Worm (Caenorhabditis elegans) whole organism, L3 larva: Measurements from ENCODE around the gene K06H7.1.
A peak's percentile ranks its signal among the peaks of the same experiment; 100 is the strongest.

Source experiments
- R02D3.7 ChIP-seq: fragments of 150-350 bp; optimal IDR thresholded peaks from 2 replicates; lab custom pipeline; 2014; ENCODE audit warnings: missing biosample characterization, missing genetic modification characterization
- ZK546.5 ChIP-seq: sonication (generic microtip); optimal IDR thresholded peaks from 2 replicates; lab custom pipeline; 2017; ENCODE audit warnings: missing biosample characterization, missing genetic modification characterization
- ama-1 ChIP-seq: fragments of 150-350 bp; optimal IDR thresholded peaks from 2 replicates; lab custom pipeline; 2018
- ceh-16 ChIP-seq: sonication (generic microtip); optimal IDR thresholded peaks from 2 replicates; lab custom pipeline; 2017; ENCODE audit warnings: missing biosample characterization, missing genetic modification characterization
- ceh-9 ChIP-seq: sonication (generic microtip); optimal IDR thresholded peaks from 2 replicates; lab custom pipeline; 2018; ENCODE audit warnings: missing biosample characterization, missing genetic modification characterization
- daf-12 ChIP-seq: fragments of 150-350 bp; optimal IDR thresholded peaks from 2 replicates; lab custom pipeline; 2014; ENCODE audit warnings: missing biosample characterization, missing genetic modification reagents, missing genetic modification characterization
- egl-27 ChIP-seq: sonication (generic microtip); optimal IDR thresholded peaks from 4 replicates; lab custom pipeline; 2017; ENCODE audit warnings: missing biosample characterization, missing genetic modification reagents, missing genetic modification characterization
- elt-1 ChIP-seq: fragments of 150-350 bp; optimal IDR thresholded peaks from 2 replicates; lab custom pipeline; 2014; ENCODE audit warnings: missing biosample characterization, missing genetic modification characterization
- elt-2 ChIP-seq: sonication (generic microtip); optimal IDR thresholded peaks from 2 replicates; lab custom pipeline; 2016; ENCODE audit warnings: missing genetic modification reagents, mild to moderate bottlenecking, missing genetic modification characterization, missing compliant biosample characterization
- fkh-2 ChIP-seq: fragments of 150-350 bp; optimal IDR thresholded peaks from 2 replicates; lab custom pipeline; 2014; ENCODE audit warnings: missing biosample characterization, missing genetic modification reagents, missing genetic modification characterization
- fos-1 ChIP-seq: fragments of 150-350 bp; optimal IDR thresholded peaks from 2 replicates; lab custom pipeline; 2014; ENCODE audit warnings: missing biosample characterization, missing genetic modification characterization
- hmg-11 ChIP-seq: sonication (generic microtip); optimal IDR thresholded peaks from 2 replicates; lab custom pipeline; 2016; ENCODE audit warnings: missing genetic modification characterization, missing compliant biosample characterization
- jun-1 ChIP-seq: fragments of 150-350 bp; optimal IDR thresholded peaks from 2 replicates; lab custom pipeline; 2014; ENCODE audit warnings: missing biosample characterization, missing genetic modification reagents, missing genetic modification characterization
- lin-15B ChIP-seq: fragments of 150-350 bp; optimal IDR thresholded peaks from 2 replicates; lab custom pipeline; 2014; ENCODE audit warnings: missing biosample characterization, missing genetic modification characterization
- lin-39 ChIP-seq: fragments of 150-350 bp; optimal IDR thresholded peaks from 2 replicates; lab custom pipeline; 2018; ENCODE audit warnings: missing biosample characterization, missing genetic modification reagents, missing genetic modification characterization
- mdl-1 ChIP-seq: fragments of 150-350 bp; optimal IDR thresholded peaks from 2 replicates; lab custom pipeline; 2014; ENCODE audit warnings: missing biosample characterization, missing genetic modification characterization
- mml-1 ChIP-seq: fragments of 150-350 bp; sonication (generic microtip); optimal IDR thresholded peaks from 3 replicates; lab custom pipeline; 2014; ENCODE audit warnings: missing biosample characterization, missing genetic modification characterization
- nfya-1 ChIP-seq: sonication (generic microtip); optimal IDR thresholded peaks from 2 replicates; lab custom pipeline; 2017; ENCODE audit warnings: missing genetic modification characterization, mild to moderate bottlenecking, missing compliant biosample characterization, antibody characterized with exemption, moderate library complexity; ENCODE audit not compliant: insufficient read depth
- nhr-11 ChIP-seq: fragments of 150-350 bp; optimal IDR thresholded peaks from 2 replicates; lab custom pipeline; 2014; ENCODE audit warnings: missing biosample characterization, missing genetic modification characterization
- nhr-23 ChIP-seq: fragments of 150-350 bp; optimal IDR thresholded peaks from 2 replicates; lab custom pipeline; 2014; ENCODE audit warnings: missing biosample characterization, missing genetic modification reagents, missing genetic modification characterization
- nhr-237 ChIP-seq: fragments of 150-350 bp; optimal IDR thresholded peaks from 2 replicates; lab custom pipeline; 2014; ENCODE audit warnings: missing biosample characterization, missing genetic modification characterization
- nhr-25 ChIP-seq: sonication (generic microtip); optimal IDR thresholded peaks from 2 replicates; lab custom pipeline; 2017; ENCODE audit warnings: missing biosample characterization, missing genetic modification characterization
- nhr-28 ChIP-seq: fragments of 150-350 bp; optimal IDR thresholded peaks from 2 replicates; lab custom pipeline; 2014; ENCODE audit warnings: missing biosample characterization, missing genetic modification characterization
- nhr-43 ChIP-seq: sonication (generic microtip); optimal IDR thresholded peaks from 2 replicates; lab custom pipeline; 2016; ENCODE audit warnings: mild to moderate bottlenecking, missing genetic modification characterization, missing compliant biosample characterization; ENCODE audit not compliant: poor library complexity, severe bottlenecking
- nhr-67 ChIP-seq: fragments of 150-350 bp; optimal IDR thresholded peaks from 2 replicates; lab custom pipeline; 2014; ENCODE audit warnings: missing biosample characterization, missing genetic modification characterization
- nhr-76 ChIP-seq: fragments of 150-350 bp; sonication (generic microtip); optimal IDR thresholded peaks from 5 replicates; lab custom pipeline; 2014; ENCODE audit warnings: missing biosample characterization, missing genetic modification characterization
- nhr-77 ChIP-seq: fragments of 150-350 bp; optimal IDR thresholded peaks from 2 replicates; lab custom pipeline; 2014; ENCODE audit warnings: missing biosample characterization, missing genetic modification characterization
- pha-4 ChIP-seq: fragments of 150-350 bp; optimal IDR thresholded peaks from 2 replicates; lab custom pipeline; 2014; ENCODE audit warnings: missing biosample characterization, missing genetic modification reagents, missing genetic modification characterization
- pqm-1 ChIP-seq: fragments of 150-350 bp; optimal IDR thresholded peaks from 2 replicates; lab custom pipeline; 2017; ENCODE audit warnings: missing biosample characterization, missing genetic modification characterization, inconsistent platforms
- snpc-4 ChIP-seq: fragments of 150-350 bp; optimal IDR thresholded peaks from 2 replicates; lab custom pipeline; 2014; ENCODE audit warnings: missing biosample characterization, missing genetic modification characterization
- tbx-2 ChIP-seq: sonication (generic microtip); optimal IDR thresholded peaks from 2 replicates; lab custom pipeline; 2016; ENCODE audit warnings: mild to moderate bottlenecking, missing genetic modification characterization, missing compliant biosample characterization
- unc-39 ChIP-seq: sonication (generic microtip); optimal IDR thresholded peaks from 4 replicates; lab custom pipeline; 2017; ENCODE audit warnings: missing biosample characterization, missing genetic modification characterization
- unc-62 ChIP-seq: fragments of 150-350 bp; sonication (generic microtip); optimal IDR thresholded peaks from 4 replicates; lab custom pipeline; 2014; ENCODE audit warnings: missing biosample characterization, missing genetic modification reagents, missing genetic modification characterization
- zag-1 ChIP-seq: fragments of 150-350 bp; optimal IDR thresholded peaks from 2 replicates; lab custom pipeline; 2014; ENCODE audit warnings: missing biosample characterization, missing genetic modification characterization

Gene K06H7.1

DNA sequence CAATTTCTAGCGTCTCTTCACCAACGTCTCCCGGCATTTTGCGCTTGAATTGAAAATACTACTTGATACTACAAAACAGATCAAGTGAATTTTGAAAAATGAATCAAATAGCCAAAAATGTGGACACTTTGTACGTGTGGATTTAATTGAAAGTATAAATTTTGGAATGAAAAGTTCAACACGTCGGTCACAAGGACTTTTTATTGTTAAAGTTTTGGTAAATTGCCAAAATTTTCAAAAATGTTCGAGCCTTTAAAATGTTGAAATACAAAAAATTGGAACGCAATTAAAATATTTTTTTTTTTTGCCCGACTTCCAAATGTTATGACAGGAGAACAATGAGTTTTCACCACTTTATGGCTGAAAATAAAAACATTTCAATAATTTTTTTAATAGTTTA lies 1.0 kb upstream of the K06H7.1 start, which contains the start of gene K06H7.8:
TSS of gene K06H7.8 (minus strand) at position 101 of the 400 bp plus-strand sequence.
- TF ChIP-seq nhr-25 (tag; lab: Kevin White, UChicago) (no peak), mml-1 (no peak), pqm-1 (tag; lab: Kevin White, UChicago) (no peak), nhr-76 (tag; lab: Kevin White, UChicago) (no peak), snpc-4 (no peak), mdl-1 (tag; lab: Kevin White, UChicago) (no peak), hmg-11 (tag; lab: Kevin White, UChicago) (no peak), lin-39 (no peak), jun-1 (tag; lab: Kevin White, UChicago) (no peak), nhr-77 (tag; lab: Kevin White, UChicago) (no peak)
- TF ChIP-seq, all 47 proteins: peak for 0

DNA sequence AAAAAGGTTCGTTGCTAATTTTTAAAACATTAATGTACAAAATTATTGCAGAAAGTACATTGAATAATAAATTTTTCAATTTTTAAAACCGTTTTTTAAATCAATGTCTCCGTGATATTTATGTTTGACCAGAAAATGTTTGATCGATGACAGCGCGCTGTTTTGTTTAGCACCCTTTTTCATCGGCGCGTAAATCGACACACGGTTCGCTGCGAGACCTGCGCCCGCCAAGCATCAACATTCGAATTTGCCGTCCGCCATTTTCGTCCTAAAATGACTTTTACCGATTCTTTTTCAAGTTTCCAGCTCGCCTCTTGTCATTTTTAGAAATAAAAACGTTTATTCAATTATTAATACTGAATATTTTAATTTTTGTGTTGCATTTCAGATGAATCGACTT lies 1.8 kb downstream of the K06H7.1 start, which contains the start of gene plk-1:
TSS of gene plk-1 (plus strand) at position 389 of the 400 bp plus-strand sequence.
- peak; percentile 63 for TF ChIP-seq pha-4 (tag; lab: Kevin White, UChicago)
- peak; percentile 84 for TF ChIP-seq R02D3.7 (tag; lab: Kevin White, UChicago)
- TF ChIP-seq nhr-77 (tag; lab: Kevin White, UChicago) = no peak
- TF ChIP-seq egl-27 (tag; lab: Kevin White, UChicago) = no peak
- TF ChIP-seq nhr-25 (tag; lab: Kevin White, UChicago) = peak; percentile 15
- no peak for TF ChIP-seq unc-62 (GFP tag; lab: Kevin White, UChicago)
- TF ChIP-seq nfya-1 (tag; lab: Kevin White, UChicago) = peak; percentile 59
- TF ChIP-seq lin-39 = peak; percentile 62
- TF ChIP-seq fos-1 (tag; lab: Kevin White, UChicago) = no peak
- no peak for TF ChIP-seq fkh-2
- TF ChIP-seq unc-39 (tag; lab: Kevin White, UChicago) = no peak
- TF ChIP-seq hmg-11 (tag; lab: Kevin White, UChicago) = peak; percentile 27
- no peak for TF ChIP-seq nhr-237 (tag; lab: Kevin White, UChicago)
- TF ChIP-seq tbx-2 (tag; lab: Kevin White, UChicago) = no peak
- TF ChIP-seq pqm-1 (tag; lab: Kevin White, UChicago) = no peak
- peak; percentile 54 for TF ChIP-seq lin-15B (tag; lab: Kevin White, UChicago)
- no peak for TF ChIP-seq snpc-4
- TF ChIP-seq ZK546.5 = no peak
- TF ChIP-seq nhr-28 (tag; lab: Kevin White, UChicago) = no peak
- TF ChIP-seq daf-12 (tag; lab: Kevin White, UChicago) = no peak
- no peak for TF ChIP-seq nhr-43
- TF ChIP-seq ama-1 (lab: Kevin White, UChicago) = no peak
- no peak for TF ChIP-seq ceh-9 (tag; lab: Kevin White, UChicago)
- no peak for TF ChIP-seq nhr-67 (tag; lab: Kevin White, UChicago)
- no peak for TF ChIP-seq nhr-23 (tag; lab: Kevin White, UChicago)
- TF ChIP-seq zag-1 (tag; lab: Kevin White, UChicago) = no peak
- TF ChIP-seq ceh-16 (tag; lab: Kevin White, UChicago) = no peak
- TF ChIP-seq, all 47 proteins: peak for 7

DNA sequence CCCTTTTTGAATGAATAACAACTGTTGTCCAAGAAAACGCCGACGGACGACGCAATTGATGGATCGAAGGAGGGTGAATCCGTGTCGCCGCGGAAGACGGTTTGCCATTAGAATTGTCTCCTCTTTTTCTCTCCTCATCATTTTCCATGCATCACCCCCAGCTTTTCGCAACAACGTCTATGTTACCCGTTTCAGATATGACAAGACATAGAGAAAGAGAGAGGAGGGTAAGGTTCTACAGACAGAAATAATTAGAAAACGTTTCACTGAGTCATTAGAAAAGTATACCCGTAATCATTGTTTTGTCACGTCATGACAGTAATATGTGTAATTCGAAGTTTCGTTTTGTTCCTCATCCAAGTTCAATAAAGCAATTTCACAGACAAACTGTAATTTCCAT lies 6.6 kb downstream of the K06H7.1 start:
- TF ChIP-seq hmg-11 (tag; lab: Kevin White, UChicago) (no peak), nhr-25 (tag; lab: Kevin White, UChicago) (peak; percentile 10)

DNA sequence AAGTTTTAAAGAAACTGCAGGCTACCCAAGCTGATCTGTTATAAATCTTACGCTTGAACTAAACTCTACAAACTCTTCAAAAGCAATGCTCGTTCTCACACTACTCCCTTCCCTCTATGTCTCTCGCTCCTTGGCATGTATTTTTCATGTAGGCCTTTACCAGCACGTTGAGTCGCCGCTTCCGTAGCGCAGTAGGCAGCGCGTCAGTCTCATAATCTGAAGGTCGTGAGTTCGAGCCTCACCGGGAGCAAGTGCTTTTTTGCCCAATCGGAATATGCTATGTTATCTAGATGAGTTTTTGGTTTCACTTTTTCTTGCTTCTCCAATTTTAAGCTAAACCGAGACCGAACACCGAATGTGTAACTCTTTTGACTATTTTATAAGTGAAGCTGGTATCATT lies 7.4 kb downstream of the K06H7.1 start:
- TF ChIP-seq pha-4 (tag; lab: Kevin White, UChicago) (peak; percentile 45), elt-2 (tag; lab: Kevin White, UChicago) (peak; percentile 28), hmg-11 (tag; lab: Kevin White, UChicago) (peak; percentile 70), nfya-1 (tag; lab: Kevin White, UChicago) (peak; percentile 66), lin-39 (peak; percentile 75), elt-1 (tag; lab: Kevin White, UChicago) (no peak)
- TF ChIP-seq, all 47 proteins: peak for 5

DNA sequence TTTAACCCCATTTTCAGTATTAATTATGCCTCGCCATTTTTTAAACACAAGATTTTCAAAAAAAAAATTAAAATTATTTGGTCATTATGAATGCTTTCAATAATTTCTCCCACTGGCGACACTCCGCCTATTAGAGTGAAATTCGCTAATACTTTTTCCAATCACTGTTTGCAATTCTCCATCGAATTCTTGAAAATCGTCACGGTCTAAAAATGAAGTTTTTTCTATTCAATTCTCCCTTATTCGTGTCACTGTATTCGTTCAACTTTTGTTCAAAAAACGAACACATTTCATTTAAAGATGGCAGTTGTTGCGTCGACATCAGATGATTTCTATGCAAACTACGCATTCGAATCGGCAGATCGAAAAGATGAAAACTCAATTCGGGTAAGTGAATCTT lies 9.4 kb downstream of the K06H7.1 start, which contains the start of gene C14B9.3:
TSS of gene C14B9.3 (plus strand) at position 301 of the 400 bp plus-strand sequence.
- TF ChIP-seq mdl-1 (tag; lab: Kevin White, UChicago) = no peak
- no peak for TF ChIP-seq nhr-11 (tag; lab: Kevin White, UChicago)
- no peak for TF ChIP-seq unc-39 (tag; lab: Kevin White, UChicago)
- no peak for TF ChIP-seq R02D3.7 (tag; lab: Kevin White, UChicago)
- no peak for TF ChIP-seq nhr-43
- TF ChIP-seq, all 47 proteins: peak for 0
